Fruit fly (Drosophila melanogaster) whole organism, embryonic: ENCODE data around the gene Xport-B.

ENCODE experiments used
- Ada2b ChIP-seq: fragments of 200-800 bp; sonication (Bioruptor generic); IDR thresholded peaks from 2 replicates; pipeline ENCODE4 v1.3.6; 2022; ENCODE audit warnings: missing biosample characterization, missing genetic modification characterization
- Bgb ChIP-seq: fragments of 200-800 bp; sonication (Bioruptor generic); IDR thresholded peaks from 2 replicates; pipeline ENCODE4 v1.3.6; 2022; ENCODE audit warnings: missing biosample characterization, missing genetic modification characterization; ENCODE audit not compliant: partially characterized antibody
- CG10147 ChIP-seq: fragments of 200-800 bp; sonication (Bioruptor generic); optimal IDR thresholded peaks from 2 replicates; lab custom pipeline; 2019; ENCODE audit warnings: missing biosample characterization, mild to moderate bottlenecking, missing genetic modification characterization, moderate library complexity
- CG10267 ChIP-seq: fragments of 200-800 bp; sonication (Bioruptor generic); optimal IDR thresholded peaks from 2 replicates; lab custom pipeline; 2018; ENCODE audit warnings: missing biosample characterization, mild to moderate bottlenecking, missing genetic modification characterization, moderate library complexity
- CG10654 ChIP-seq: fragments of 200-800 bp; sonication (Bioruptor generic); optimal IDR thresholded peaks from 2 replicates; lab custom pipeline; 2016; ENCODE audit warnings: missing biosample characterization, missing genetic modification characterization
- CG12155 ChIP-seq: fragments of 200-800 bp; sonication (Bioruptor generic); optimal IDR thresholded peaks from 3 replicates; lab custom pipeline; 2016; ENCODE audit warnings: missing biosample characterization, missing genetic modification characterization
- CG12659 ChIP-seq: fragments of 200-800 bp; sonication (Bioruptor generic); optimal IDR thresholded peaks from 3 replicates; lab custom pipeline; 2017; ENCODE audit warnings: mild to moderate bottlenecking, missing biosample characterization, missing genetic modification reagents, missing genetic modification characterization
- CG12769 ChIP-seq: fragments of 200-800 bp; sonication (Bioruptor generic); optimal IDR thresholded peaks from 2 replicates; lab custom pipeline; 2019; ENCODE audit warnings: missing biosample characterization, mild to moderate bottlenecking, missing genetic modification characterization, moderate library complexity
- CG13296 ChIP-seq: fragments of 200-800 bp; sonication (Bioruptor generic); optimal IDR thresholded peaks from 3 replicates; lab custom pipeline; 2018; ENCODE audit warnings: missing biosample characterization, mild to moderate bottlenecking, missing genetic modification characterization
- CG14860 ChIP-seq: fragments of 200-800 bp; sonication (Bioruptor generic); IDR thresholded peaks from 3 replicates; pipeline ENCODE4 v1.3.6; 2022; ENCODE audit warnings: missing biosample characterization, missing genetic modification characterization; ENCODE audit not compliant: partially characterized antibody
- CG16813 ChIP-seq: fragments of 200-800 bp; sonication (Bioruptor generic); IDR thresholded peaks from 3 replicates; pipeline ENCODE4 v1.3.6; 2022; ENCODE audit warnings: missing biosample characterization, missing genetic modification characterization; ENCODE audit not compliant: partially characterized antibody
- CG17186 ChIP-seq: fragments of 200-800 bp; sonication (Bioruptor generic); optimal IDR thresholded peaks from 3 replicates; lab custom pipeline; 2017; ENCODE audit warnings: missing biosample characterization, missing genetic modification reagents, missing genetic modification characterization
- CG17385 ChIP-seq: fragments of 200-800 bp; sonication (Bioruptor generic); optimal IDR thresholded peaks from 3 replicates; lab custom pipeline; 2018; ENCODE audit warnings: missing biosample characterization, mild to moderate bottlenecking, missing genetic modification characterization
- CG2120 ChIP-seq: fragments of 200-800 bp; sonication (Bioruptor generic); optimal IDR thresholded peaks from 3 replicates; lab custom pipeline; 2016; ENCODE audit warnings: missing biosample characterization, missing genetic modification characterization
- CG2129 ChIP-seq: fragments of 200-800 bp; sonication (Bioruptor generic); IDR thresholded peaks from 2 replicates; pipeline ENCODE4 v1.3.6; 2022; ENCODE audit warnings: missing biosample characterization, missing genetic modification characterization; ENCODE audit not compliant: partially characterized antibody
- CG33557 ChIP-seq: fragments of 200-800 bp; sonication (Bioruptor generic); optimal IDR thresholded peaks from 2 replicates; lab custom pipeline; 2019; ENCODE audit warnings: missing biosample characterization, mild to moderate bottlenecking, missing genetic modification characterization, moderate library complexity
- CG34376 ChIP-seq: fragments of 200-800 bp; sonication (Bioruptor generic); optimal IDR thresholded peaks from 2 replicates; lab custom pipeline; 2018; ENCODE audit warnings: missing biosample characterization, mild to moderate bottlenecking, missing genetic modification characterization
- CG3838 ChIP-seq: fragments of 200-800 bp; sonication (Bioruptor generic); optimal IDR thresholded peaks from 3 replicates; lab custom pipeline; 2016; ENCODE audit warnings: missing biosample characterization, missing genetic modification characterization
- CG4617 ChIP-seq: fragments of 200-800 bp; sonication (Bioruptor generic); optimal IDR thresholded peaks from 3 replicates; lab custom pipeline; 2016; ENCODE audit warnings: missing biosample characterization, missing genetic modification characterization, borderline replicate concordance
- CG4707 ChIP-seq: fragments of 200-800 bp; sonication (Bioruptor generic); optimal IDR thresholded peaks from 2 replicates; lab custom pipeline; 2018; ENCODE audit warnings: missing biosample characterization, mild to moderate bottlenecking, missing genetic modification characterization, moderate library complexity
- CG6791 ChIP-seq: fragments of 200-800 bp; sonication (Bioruptor generic); IDR thresholded peaks from 3 replicates; pipeline ENCODE4 v1.3.6; 2022; ENCODE audit warnings: missing biosample characterization, missing genetic modification characterization; ENCODE audit not compliant: partially characterized antibody
- Dp ChIP-seq: fragments of 200-800 bp; sonication (Bioruptor generic); optimal IDR thresholded peaks from 2 replicates; lab custom pipeline; 2018; ENCODE audit warnings: missing biosample characterization, mild to moderate bottlenecking, missing genetic modification characterization, moderate library complexity
- Hr51 ChIP-seq, 2 experiments: fragments of 200-800 bp; sonication (Bioruptor generic); optimal IDR thresholded peaks; 2 replicates in 1 of 2; 3 replicates in 1 of 2; lab custom pipeline; 2016 to 2018; ENCODE audit warnings: missing biosample characterization in 2 of 2, missing genetic modification characterization in 2 of 2, mild to moderate bottlenecking in 1 of 2, moderate library complexity in 1 of 2
- MBD-R2 ChIP-seq: fragments of 200-800 bp; sonication (Bioruptor generic); IDR thresholded peaks from 2 replicates; pipeline ENCODE4 v1.3.6; 2022; ENCODE audit warnings: missing biosample characterization, missing genetic modification characterization
- NC2β ChIP-seq: fragments of 200-800 bp; sonication (Bioruptor generic); optimal IDR thresholded peaks from 2 replicates; lab custom pipeline; 2016; ENCODE audit warnings: missing biosample characterization, missing genetic modification characterization
- Pdp1 ChIP-seq, 2 experiments: fragments of 200-800 bp; sonication (Bioruptor generic); optimal IDR thresholded peaks; 3 replicates each; lab custom pipeline; 2016; ENCODE audit warnings: missing biosample characterization in 2 of 2, missing genetic modification characterization in 2 of 2, mild to moderate bottlenecking in 1 of 2, moderate library complexity in 1 of 2
- Vsx1 ChIP-seq: fragments of 200-800 bp; sonication (Bioruptor generic); optimal IDR thresholded peaks from 2 replicates; lab custom pipeline; 2017; ENCODE audit warnings: missing biosample characterization, mild to moderate bottlenecking, missing genetic modification characterization, missing genetic modification reagents
- abd-A ChIP-seq: fragments of 200-800 bp; sonication (Bioruptor generic); optimal IDR thresholded peaks from 3 replicates; lab custom pipeline; 2019; ENCODE audit warnings: missing biosample characterization, mild to moderate bottlenecking, missing genetic modification characterization, moderate library complexity
- amos ChIP-seq: fragments of 200-800 bp; sonication (Bioruptor generic); IDR thresholded peaks from 2 replicates; pipeline ENCODE4 v1.3.6; 2022; ENCODE audit warnings: missing biosample characterization, missing genetic modification characterization; ENCODE audit not compliant: partially characterized antibody
- cg ChIP-seq: fragments of 200-800 bp; sonication (Bioruptor generic); optimal IDR thresholded peaks from 3 replicates; lab custom pipeline; 2019; ENCODE audit warnings: missing biosample characterization, mild to moderate bottlenecking, missing genetic modification characterization, moderate library complexity
- dm ChIP-seq: fragments of 200-800 bp; sonication (Bioruptor generic); optimal IDR thresholded peaks from 3 replicates; lab custom pipeline; 2016; ENCODE audit warnings: missing biosample characterization, missing genetic modification characterization
- exex ChIP-seq: fragments of 200-800 bp; sonication (Bioruptor generic); optimal IDR thresholded peaks from 4 replicates; lab custom pipeline; 2018; ENCODE audit warnings: missing biosample characterization, mild to moderate bottlenecking, missing genetic modification characterization, moderate library complexity
- gsb-n ChIP-seq: fragments of 200-800 bp; sonication (Bioruptor generic); optimal IDR thresholded peaks from 3 replicates; lab custom pipeline; 2018; ENCODE audit warnings: missing biosample characterization, mild to moderate bottlenecking, missing genetic modification characterization
- klu ChIP-seq: fragments of 200-800 bp; sonication (Bioruptor generic); IDR thresholded peaks from 2 replicates; pipeline ENCODE4 v1.3.6; 2022; ENCODE audit warnings: missing biosample characterization, missing genetic modification characterization
- mam ChIP-seq: fragments of 200-800 bp; sonication (Bioruptor generic); optimal IDR thresholded peaks from 3 replicates; lab custom pipeline; 2016; ENCODE audit warnings: missing biosample characterization, missing genetic modification characterization
- mld ChIP-seq: fragments of 200-800 bp; sonication (Bioruptor generic); IDR thresholded peaks from 3 replicates; pipeline ENCODE4 v1.3.6; 2022; ENCODE audit warnings: missing biosample characterization, missing genetic modification characterization; ENCODE audit not compliant: partially characterized antibody
- pzg ChIP-seq: fragments of 200-800 bp; sonication (Bioruptor generic); optimal IDR thresholded peaks from 3 replicates; lab custom pipeline; 2018; ENCODE audit warnings: missing biosample characterization, mild to moderate bottlenecking, missing genetic modification characterization, moderate library complexity
- sug ChIP-seq: fragments of 200-800 bp; optimal IDR thresholded peaks from 2 replicates; lab custom pipeline; 2019; ENCODE audit warnings: missing biosample characterization, mild to moderate bottlenecking, missing genetic modification characterization, moderate library complexity
- tna ChIP-seq: fragments of 200-800 bp; sonication (Bioruptor generic); IDR thresholded peaks from 2 replicates; pipeline ENCODE4 v1.3.6; 2022; ENCODE audit warnings: missing biosample characterization, missing genetic modification characterization; ENCODE audit not compliant: partially characterized antibody
- unc-4 ChIP-seq: fragments of 200-800 bp; sonication (Bioruptor generic); IDR thresholded peaks from 2 replicates; pipeline ENCODE4 v1.3.6; 2022; ENCODE audit warnings: missing biosample characterization, missing genetic modification characterization; ENCODE audit not compliant: partially characterized antibody

The Xport-B gene

dm6 chr3R:19902926-19903739, 12.1 kb downstream of the Xport-B start, which contains the start of gene ClpX (continued):
- TF ChIP-seq MBD-R2 (GFP tag; lab: Robert Waterston, UW) (peak; percentile 73), amos (peak; percentile 65; the same call in 1 of the 2 replicates), CG34376 (peak; percentile 37), CG2120 (peak; percentile 23), CG3838 (GFP tag; lab: Kevin White, UChicago) (no peak), Bgb (GFP tag; lab: Robert Waterston, UW) (peak; percentile 76), CG10147 (peak; percentile 29), CG12769 (tag; lab: Kevin White, UChicago) (no peak), klu (GFP tag; lab: Robert Waterston, UW) (no peak), CG4617 (GFP tag; lab: Kevin White, UChicago) (peak; percentile 58), CG6791 (GFP tag; lab: Robert Waterston, UW) (peak; percentile 75), mam (no peak), CG33557 (GFP tag; lab: Kevin White, UChicago) (peak; percentile 2), CG2129 (GFP tag; lab: Robert Waterston, UW) (0 out of 2 replicates have a peak, but pooled peaks have one; percentile 23), cg (GFP tag; lab: Kevin White, UChicago) (peak; percentile 72), CG17385 (peak; percentile 100), Dp (peak; percentile 51), CG12659 (GFP tag; lab: Kevin White, UChicago) (peak; percentile 54), CG13296 (GFP tag; lab: Kevin White, UChicago) (peak; percentile 20), CG16813 (peak; percentile 64; the same call in 2 of the 3 replicates), tna (GFP tag; lab: Robert Waterston, UW) (peak; percentile 59), CG17186 (GFP tag; lab: Kevin White, UChicago) (peak; percentile 81), CG4707 (GFP tag; lab: Kevin White, UChicago) (peak; percentile 100), Hr51 (GFP tag; optimal IDR thresholded peaks at IDR 0.05; lab: Kevin White, UChicago) (peak in 1 of 2 experiments; percentile 27), CG12155 (GFP tag; lab: Kevin White, UChicago) (peak; percentile 100), pzg (GFP tag; lab: Kevin White, UChicago) (peak; percentile 75), Pdp1 (GFP tag; optimal IDR thresholded peaks at IDR 0.05; lab: Kevin White, UChicago) (peak in 1 of 2 experiments; percentile 59), Vsx1 (GFP tag; lab: Kevin White, UChicago) (no peak), mld (GFP tag; lab: Robert Waterston, UW) (peak; percentile 73; the same call in 2 of the 3 replicates), CG10267 (tag; lab: Kevin White, UChicago) (peak; percentile 12), sug (tag; lab: Kevin White, UChicago) (peak; percentile 42), NC2β (no peak), CG10654 (GFP tag; lab: Kevin White, UChicago) (no peak), gsb-n (tag; lab: Kevin White, UChicago) (no peak), unc-4 (GFP tag; lab: Robert Waterston, UW) (peak; percentile 78), exex (tag; lab: Kevin White, UChicago) (peak; percentile 18), Ada2b (GFP tag; lab: Robert Waterston, UW) (no peak), dm (GFP tag; lab: Kevin White, UChicago) (peak; percentile 9), abd-A (tag; lab: Kevin White, UChicago) (no peak), CG14860 (GFP tag; lab: Robert Waterston, UW) (peak; percentile 59; the same call in 2 of the 3 replicates)
